Worm (Caenorhabditis elegans) whole organism, young adult: ENCODE data around the gene elp-1.

Experiments used
- athp-1 ChIP-seq: sonication (generic microtip); optimal IDR thresholded peaks from 2 replicates; lab custom pipeline; 2017; ENCODE audit warnings: mild to moderate bottlenecking, missing genetic modification characterization, missing compliant biosample characterization
- ceh-91 ChIP-seq: fragments of 200-800 bp; sonication (Bioruptor generic); IDR thresholded peaks from 2 replicates; pipeline ENCODE4 v1.3.6; 2022; ENCODE audit warnings: missing genetic modification reagents, missing genetic modification characterization, missing compliant biosample characterization
- die-1 ChIP-seq: sonication (generic microtip); optimal IDR thresholded peaks from 2 replicates; lab custom pipeline; 2016; ENCODE audit warnings: missing genotype, mild to moderate bottlenecking, missing genetic modification characterization, missing compliant biosample characterization
- nfyb-1 ChIP-seq: fragments of 200-800 bp; sonication (Bioruptor generic); IDR thresholded peaks from 2 replicates; pipeline ENCODE4 v1.3.6; 2022; ENCODE audit warnings: missing genetic modification reagents, missing genetic modification characterization, missing compliant biosample characterization

ce11 chrV:20790616-20791015 is 20.7 kb upstream of the elp-1 start:
- no peak for TF ChIP-seq die-1 (tag; lab: Kevin White, UChicago)
- TF ChIP-seq nfyb-1 (GFP tag; lab: Robert Waterston, UW): 0 out of 2 replicates have a peak, but pooled peaks have one; percentile 46
- TF ChIP-seq athp-1 (tag; lab: Kevin White, UChicago): no peak
- TF ChIP-seq ceh-91 (GFP tag; lab: Robert Waterston, UW): no peak
